Fruit fly (Drosophila melanogaster) whole organism, adult: Measurements from ENCODE around the gene CG18265.

ENCODE experiments used
- Clk ChIP-seq: fragments of 200-800 bp; sonication (Bioruptor generic); optimal IDR thresholded peaks from 2 replicates; lab custom pipeline; 2017; ENCODE audit warnings: missing biosample characterization, missing genetic modification characterization
- Mnt ChIP-seq: fragments of 200-800 bp; sonication (Bioruptor generic); optimal IDR thresholded peaks from 2 replicates; lab custom pipeline; 2016; ENCODE audit warnings: missing biosample characterization, mild to moderate bottlenecking, missing genetic modification characterization
- pad ChIP-seq: fragments of 200-800 bp; sonication (Bioruptor generic); optimal IDR thresholded peaks from 3 replicates; lab custom pipeline; 2017; ENCODE audit warnings: missing biosample characterization, missing genetic modification characterization, mild to moderate bottlenecking, moderate library complexity, missing genetic modification reagents

DNA sequence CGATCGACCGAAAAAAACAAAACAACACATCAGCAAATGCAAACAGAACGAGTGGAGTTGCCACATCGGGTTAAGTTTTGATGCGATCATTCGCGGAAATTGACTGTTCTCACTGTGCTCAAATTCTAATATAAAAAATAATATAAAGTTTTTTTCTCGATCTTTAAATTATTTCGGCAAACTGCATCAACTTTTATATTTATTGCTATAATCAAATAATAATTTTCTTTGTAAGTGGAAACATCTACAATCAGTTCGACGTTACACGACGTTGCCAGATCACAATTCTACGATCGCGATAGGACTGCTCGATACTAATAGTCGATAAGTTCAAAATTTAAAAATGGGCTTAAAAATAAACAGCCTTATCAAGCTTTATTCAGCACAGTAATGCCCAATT lies 10.4 kb upstream of the CG18265 start, which contains the start of gene Gorab:
- TF ChIP-seq Mnt = peak; percentile 63
- TF ChIP-seq pad (GFP tag; lab: Kevin White, UChicago) = peak; percentile 54
- TF ChIP-seq Clk (GFP tag; lab: Kevin White, UChicago) = peak; percentile 58
